Fruit fly (Drosophila melanogaster): ENCODE data around the gene Ccdc56.

The Ccdc56 gene

DNA sequence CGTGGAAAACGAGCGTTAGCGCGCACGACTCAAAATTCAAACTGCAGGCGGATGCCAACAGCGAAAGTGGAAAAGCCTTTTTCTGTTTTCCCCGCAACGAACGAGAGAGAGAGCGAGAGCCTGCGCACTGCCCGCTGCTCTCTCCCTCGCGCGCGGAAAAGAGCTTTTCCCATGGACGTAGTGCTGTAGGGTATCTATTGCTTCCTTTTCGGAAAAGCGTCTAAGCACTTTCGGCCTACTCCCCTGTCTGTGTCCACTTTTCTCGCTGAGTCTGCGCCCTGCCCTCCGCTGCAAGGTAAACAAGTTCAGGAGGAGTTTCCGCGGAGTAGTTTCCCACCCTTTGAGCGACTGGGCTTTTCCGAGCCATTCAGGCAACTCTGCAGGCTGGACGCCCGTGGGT, 28.5 kb upstream of the Ccdc56 start, which contains the start of gene CG32085 (continued):
- TF ChIP-seq pnt (GFP tag; optimal IDR thresholded peaks at IDR 0.05) (peak; percentile 40), CG4617 (GFP tag; optimal IDR thresholded peaks at IDR 0.05; ENCODE audit: borderline replicate concordance) (no peak), CG12391 (tag; optimal IDR thresholded peaks at IDR 0.05) (peak; percentile 10), Hr51 (GFP tag; optimal IDR thresholded peaks at IDR 0.05) (peak; percentile 22 to 33), CG12659 (GFP tag; optimal IDR thresholded peaks at IDR 0.05) (peak; percentile 38), trem (tag; optimal IDR thresholded peaks at IDR 0.05) (no peak), CG10959 (GFP tag; IDR thresholded peaks at IDR 0.05) (no peak), Side (GFP tag; optimal IDR thresholded peaks at IDR 0.05) (peak; percentile 24), chm (GFP tag; IDR thresholded peaks at IDR 0.05) (peak; percentile 61; the same call in 1 of the 2 replicates), sr (GFP tag; IDR thresholded peaks at IDR 0.05) (0 out of 3 replicates have a peak, but pooled peaks have one; percentile 55), Antp (GFP tag; optimal IDR thresholded peaks at IDR 0.05) (peak; percentile 84), Taf1 (GFP tag; IDR thresholded peaks at IDR 0.05) (peak; percentile 30; the same call in 1 of the 2 replicates), Lpt (GFP tag; optimal IDR thresholded peaks at IDR 0.05) (no peak), CG10267 (tag; optimal IDR thresholded peaks at IDR 0.05) (no peak), dpn (GFP tag; optimal IDR thresholded peaks at IDR 0.05) (peak; percentile 57 to 74), Sry-β (GFP tag; optimal IDR thresholded peaks at IDR 0.05) (no peak), ab (GFP tag; optimal IDR thresholded peaks at IDR 0.05) (no peak), CG10321 (GFP tag; IDR thresholded peaks at IDR 0.05) (no peak), CG2678 (tag; optimal IDR thresholded peaks at IDR 0.05) (peak; percentile 59), bigmax (GFP tag; optimal IDR thresholded peaks at IDR 0.05) (no peak), CG9609 (GFP tag; optimal IDR thresholded peaks at IDR 0.05) (peak; percentile 44), CG5953 (GFP tag; IDR thresholded peaks at IDR 0.05) (0 out of 2 replicates have a peak, but pooled peaks have one; percentile 47), Fer2 (tag; optimal IDR thresholded peaks at IDR 0.05) (peak; percentile 4), Pdp1 (GFP tag; optimal IDR thresholded peaks at IDR 0.05) (peak; percentile 31 to 53), CG10979 (tag; optimal IDR thresholded peaks at IDR 0.05) (peak; percentile 31), Oaz (GFP tag; IDR thresholded peaks at IDR 0.05) (0 out of 2 replicates have a peak, but pooled peaks have one; percentile 16), Bteb2 (GFP tag; optimal IDR thresholded peaks at IDR 0.05) (peak; percentile 20), H15 (GFP tag; IDR thresholded peaks at IDR 0.05) (peak; percentile 41; the same call in 1 of the 3 replicates), CG4424 (GFP tag; optimal IDR thresholded peaks at IDR 0.05) (peak; percentile 51), E2f1 (GFP tag; IDR thresholded peaks at IDR 0.05) (peak; percentile 68), Stat92E (GFP tag; optimal IDR thresholded peaks at IDR 0.05) (no peak), CG43689 (GFP tag; IDR thresholded peaks at IDR 0.05) (no peak), Rfx (GFP tag; IDR thresholded peaks at IDR 0.05) (peak; percentile 93), CG6272 (GFP tag; IDR thresholded peaks at IDR 0.05) (peak; percentile 60; the same call in 1 of the 2 replicates), mirr (GFP tag; optimal IDR thresholded peaks at IDR 0.05) (peak; percentile 10), Lhr (GFP tag; optimal IDR thresholded peaks at IDR 0.05) (no peak), Ssrp (tag; optimal IDR thresholded peaks at IDR 0.05) (no peak), CG10209 (GFP tag; optimal IDR thresholded peaks at IDR 0.05) (peak; percentile 20), CG7928 (GFP tag; optimal IDR thresholded peaks at IDR 0.05) (peak; percentile 16), CG1233 (GFP tag; optimal IDR thresholded peaks at IDR 0.05) (peak; percentile 29), HmgZ (tag; optimal IDR thresholded peaks at IDR 0.05) (peak; percentile 38), CG10565 (GFP tag; optimal IDR thresholded peaks at IDR 0.05) (no peak), CG15073 (GFP tag; optimal IDR thresholded peaks at IDR 0.05) (no peak), hkb (optimal IDR thresholded peaks at IDR 0.05) (no peak), hkb (GFP tag; IDR thresholded peaks at IDR 0.05) (peak; percentile 58), CG11560 (tag; IDR thresholded peaks at IDR 0.05) (no peak), CoRest (tag; optimal IDR thresholded peaks at IDR 0.05) (peak; percentile 21), YL-1 (GFP tag; optimal IDR thresholded peaks at IDR 0.05) (no peak), CG3163 (GFP tag; optimal IDR thresholded peaks at IDR 0.05) (peak; percentile 17), CG7372 (GFP tag; IDR thresholded peaks at IDR 0.05) (peak; percentile 37; the same call in 1 of the 2 replicates), CG17359 (tag; optimal IDR thresholded peaks at IDR 0.05) (peak; percentile 54)

Data from whole organism, embryonic.